Fruit fly (Drosophila melanogaster) whole organism, embryonic: Measurements from ENCODE around the gene Hph.

ENCODE experiments used
- Bdp1 ChIP-seq: fragments of 200-800 bp; sonication (Bioruptor generic); optimal IDR thresholded peaks from 3 replicates; lab custom pipeline; 2016; ENCODE audit warnings: missing biosample characterization, missing genetic modification characterization
- CG10321 ChIP-seq: fragments of 200-800 bp; sonication (Bioruptor generic); IDR thresholded peaks from 2 replicates; pipeline ENCODE4 v1.3.6; 2022; ENCODE audit warnings: missing biosample characterization, missing genetic modification characterization
- CG10366 ChIP-seq: fragments of 200-800 bp; sonication (Bioruptor generic); IDR thresholded peaks from 2 replicates; pipeline ENCODE4 v1.3.6; 2022; ENCODE audit warnings: missing biosample characterization, missing genetic modification characterization
- CG10431 ChIP-seq: fragments of 200-800 bp; sonication (Bioruptor generic); optimal IDR thresholded peaks from 3 replicates; lab custom pipeline; 2018; ENCODE audit warnings: missing biosample characterization, mild to moderate bottlenecking, missing genetic modification characterization
- CG11085 ChIP-seq: fragments of 200-800 bp; sonication (Bioruptor generic); IDR thresholded peaks from 2 replicates; pipeline ENCODE4 v1.3.6; 2022; ENCODE audit warnings: missing biosample characterization, missing genetic modification characterization
- CG11247 ChIP-seq: fragments of 200-800 bp; sonication (Bioruptor generic); IDR thresholded peaks from 2 replicates; pipeline ENCODE4 v1.3.6; 2022; ENCODE audit warnings: missing biosample characterization, missing genetic modification characterization
- CG11695 ChIP-seq: fragments of 200-800 bp; sonication (Bioruptor generic); IDR thresholded peaks from 3 replicates; pipeline ENCODE4 v1.3.6; 2022; ENCODE audit warnings: missing biosample characterization, missing genetic modification characterization
- CG14860 ChIP-seq: fragments of 200-800 bp; sonication (Bioruptor generic); IDR thresholded peaks from 3 replicates; pipeline ENCODE4 v1.3.6; 2022; ENCODE audit warnings: missing biosample characterization, missing genetic modification characterization; ENCODE audit not compliant: partially characterized antibody
- CG16779 ChIP-seq: fragments of 200-800 bp; sonication (Bioruptor generic); IDR thresholded peaks from 2 replicates; pipeline ENCODE4 v1.3.6; 2022; ENCODE audit warnings: missing biosample characterization, missing genetic modification characterization
- CG17612 ChIP-seq: fragments of 200-800 bp; sonication (Bioruptor generic); IDR thresholded peaks from 2 replicates; pipeline ENCODE4 v1.3.6; 2022; ENCODE audit warnings: missing biosample characterization, missing genetic modification characterization
- CG2129 ChIP-seq: fragments of 200-800 bp; sonication (Bioruptor generic); IDR thresholded peaks from 2 replicates; pipeline ENCODE4 v1.3.6; 2022; ENCODE audit warnings: missing biosample characterization, missing genetic modification characterization; ENCODE audit not compliant: partially characterized antibody
- CG31441 ChIP-seq: fragments of 200-800 bp; sonication (Bioruptor generic); IDR thresholded peaks from 2 replicates; pipeline ENCODE4 v1.3.6; 2022; ENCODE audit warnings: missing biosample characterization, missing genetic modification characterization
- CG3726 ChIP-seq: fragments of 200-800 bp; sonication (Bioruptor generic); IDR thresholded peaks from 3 replicates; pipeline ENCODE4, ENCODE4 v1.3.6; 2022; ENCODE audit warnings: missing biosample characterization, missing genetic modification characterization
- CG4282 ChIP-seq: fragments of 200-800 bp; sonication (Bioruptor generic); optimal IDR thresholded peaks from 2 replicates; lab custom pipeline; 2016; ENCODE audit warnings: missing biosample characterization, missing genetic modification characterization
- CG43689 ChIP-seq: fragments of 200-800 bp; sonication (Bioruptor generic); IDR thresholded peaks from 2 replicates; pipeline ENCODE4 v1.3.6; 2022; ENCODE audit warnings: missing biosample characterization, missing genetic modification characterization
- CG8281 ChIP-seq: fragments of 200-800 bp; sonication (Bioruptor generic); optimal IDR thresholded peaks from 2 replicates; lab custom pipeline; 2018; ENCODE audit warnings: missing biosample characterization, mild to moderate bottlenecking, missing genetic modification characterization, moderate library complexity
- CG8388 ChIP-seq: fragments of 200-800 bp; sonication (Bioruptor generic); optimal IDR thresholded peaks from 2 replicates; lab custom pipeline; 2019; ENCODE audit warnings: missing biosample characterization, mild to moderate bottlenecking, missing genetic modification characterization, moderate library complexity
- CG8944 ChIP-seq: fragments of 200-800 bp; sonication (Bioruptor generic); optimal IDR thresholded peaks from 3 replicates; lab custom pipeline; 2016; ENCODE audit warnings: missing biosample characterization, missing genetic modification characterization
- CG9215 ChIP-seq: fragments of 200-800 bp; sonication (Bioruptor generic); IDR thresholded peaks from 2 replicates; pipeline ENCODE4 v1.3.6; 2022; ENCODE audit warnings: missing biosample characterization, missing genetic modification characterization
- CTCF ChIP-seq: fragments of 200-800 bp; sonication (Bioruptor generic); optimal IDR thresholded peaks from 2 replicates; lab custom pipeline; 2017; ENCODE audit warnings: missing biosample characterization, mild to moderate bottlenecking, missing genetic modification characterization, moderate library complexity
- D19A ChIP-seq: fragments of 200-800 bp; optimal IDR thresholded peaks from 3 replicates; lab custom pipeline; 2019; ENCODE audit warnings: missing biosample characterization, mild to moderate bottlenecking, missing genetic modification characterization, moderate library complexity
- Doc2 ChIP-seq: fragments of 200-800 bp; sonication (Bioruptor generic); IDR thresholded peaks from 2 replicates; pipeline ENCODE4 v1.3.6; 2022; ENCODE audit warnings: missing biosample characterization, missing genetic modification characterization
- E2f2 ChIP-seq: fragments of 200-800 bp; sonication (Bioruptor generic); IDR thresholded peaks from 2 replicates; pipeline ENCODE4 v1.3.6; 2022; ENCODE audit warnings: missing biosample characterization, missing genetic modification characterization
- Eip74EF ChIP-seq, 2 experiments: fragments of 200-800 bp in 1 of 2; fragments of >200 bp in 1 of 2; sonication (Bioruptor generic) in 1 of 2; optimal IDR thresholded peaks; 2 replicates each; lab custom pipeline; 2017 to 2019; ENCODE audit warnings: missing biosample characterization in 2 of 2, missing genetic modification characterization in 2 of 2, mild to moderate bottlenecking in 1 of 2, moderate library complexity in 1 of 2
- Gsc ChIP-seq: fragments of 200-800 bp; sonication (Bioruptor generic); IDR thresholded peaks from 2 replicates; pipeline ENCODE4 v1.3.6; 2022; ENCODE audit warnings: missing biosample characterization, missing genetic modification characterization
- Hmr ChIP-seq: fragments of 200-800 bp; sonication (Bioruptor generic); optimal IDR thresholded peaks from 3 replicates; lab custom pipeline; 2017; ENCODE audit warnings: mild to moderate bottlenecking, missing biosample characterization, missing genetic modification reagents, missing genetic modification characterization
- Hr51 ChIP-seq, 2 experiments: fragments of 200-800 bp; sonication (Bioruptor generic); optimal IDR thresholded peaks; 2 replicates in 1 of 2; 3 replicates in 1 of 2; lab custom pipeline; 2016 to 2018; ENCODE audit warnings: missing biosample characterization in 2 of 2, missing genetic modification characterization in 2 of 2, mild to moderate bottlenecking in 1 of 2, moderate library complexity in 1 of 2
- Lim3 ChIP-seq: fragments of 200-800 bp; sonication (Bioruptor generic); IDR thresholded peaks from 2 replicates; pipeline ENCODE4 v1.3.6; 2022; ENCODE audit warnings: missing biosample characterization, missing genetic modification characterization
- PHDP ChIP-seq: fragments of 200-800 bp; sonication (Bioruptor generic); optimal IDR thresholded peaks from 3 replicates; lab custom pipeline; 2018; ENCODE audit warnings: missing biosample characterization, mild to moderate bottlenecking, missing genetic modification characterization, moderate library complexity
- Ptx1 ChIP-seq: fragments of 200-800 bp; sonication (Bioruptor generic); IDR thresholded peaks from 2 replicates; pipeline ENCODE4 v1.3.6; 2022; ENCODE audit warnings: missing biosample characterization, missing genetic modification characterization
- ac ChIP-seq: fragments of 200-800 bp; sonication (Bioruptor generic); optimal IDR thresholded peaks from 3 replicates; lab custom pipeline; 2017; ENCODE audit warnings: missing biosample characterization, mild to moderate bottlenecking, missing genetic modification characterization
- bcd ChIP-seq: fragments of 200-800 bp; sonication (Bioruptor generic); optimal IDR thresholded peaks from 2 replicates; lab custom pipeline; 2017; ENCODE audit warnings: missing biosample characterization, mild to moderate bottlenecking, missing genetic modification characterization
- caup ChIP-seq: fragments of 200-800 bp; sonication (Bioruptor generic); optimal IDR thresholded peaks from 3 replicates; lab custom pipeline; 2017; ENCODE audit warnings: missing biosample characterization, mild to moderate bottlenecking, missing genetic modification characterization, moderate library complexity; ENCODE audit not compliant: severe bottlenecking
- ci ChIP-seq: fragments of 200-800 bp; sonication (Bioruptor generic); IDR thresholded peaks from 3 replicates; pipeline ENCODE4 v1.3.6; 2022; ENCODE audit warnings: missing biosample characterization, missing genetic modification characterization
- dimm ChIP-seq: fragments of 200-800 bp; sonication (Bioruptor generic); IDR thresholded peaks from 2 replicates; pipeline ENCODE4 v1.3.6; 2022; ENCODE audit warnings: missing biosample characterization, missing genetic modification characterization
- disco-r ChIP-seq: fragments of 200-800 bp; sonication (Bioruptor generic); optimal IDR thresholded peaks from 2 replicates; lab custom pipeline; 2016; ENCODE audit warnings: missing biosample characterization, missing genetic modification characterization
- ems ChIP-seq: fragments of 200-800 bp; sonication (Bioruptor generic); optimal IDR thresholded peaks from 3 replicates; lab custom pipeline; 2016; ENCODE audit warnings: missing biosample characterization, missing genetic modification characterization
- eve ChIP-seq, 2 experiments: fragments of >200 bp; optimal IDR thresholded peaks; 2 replicates each; lab custom pipeline; 2017; ENCODE audit warnings: missing biosample characterization in 2 of 2, missing genetic modification characterization in 2 of 2
- gsb-n ChIP-seq: fragments of 200-800 bp; sonication (Bioruptor generic); optimal IDR thresholded peaks from 3 replicates; lab custom pipeline; 2018; ENCODE audit warnings: missing biosample characterization, mild to moderate bottlenecking, missing genetic modification characterization
- jing ChIP-seq: fragments of 200-800 bp; sonication (Bioruptor generic); optimal IDR thresholded peaks from 2 replicates; lab custom pipeline; 2018; ENCODE audit warnings: missing biosample characterization, mild to moderate bottlenecking, missing genetic modification characterization
- knrl ChIP-seq: fragments of 200-800 bp; sonication (Bioruptor generic); IDR thresholded peaks from 3 replicates; pipeline ENCODE4 v1.3.6; 2022; ENCODE audit warnings: missing biosample characterization, missing genetic modification characterization; ENCODE audit not compliant: partially characterized antibody
- p53 ChIP-seq: fragments of 200-800 bp; sonication (Bioruptor generic); optimal IDR thresholded peaks from 2 replicates; lab custom pipeline; 2016; ENCODE audit warnings: missing biosample characterization, missing genetic modification characterization
- pnt ChIP-seq: fragments of 200-800 bp; sonication (Bioruptor generic); optimal IDR thresholded peaks from 3 replicates; lab custom pipeline; 2016; ENCODE audit warnings: missing biosample characterization, missing genetic modification characterization
- pros ChIP-seq: fragments of 200-800 bp; sonication (Bioruptor generic); optimal IDR thresholded peaks from 3 replicates; lab custom pipeline; 2019; ENCODE audit warnings: missing biosample characterization, mild to moderate bottlenecking, missing genetic modification characterization, moderate library complexity
- sd ChIP-seq: fragments of 200-800 bp; sonication (Bioruptor generic); optimal IDR thresholded peaks from 3 replicates; lab custom pipeline; 2018; ENCODE audit warnings: missing biosample characterization, mild to moderate bottlenecking, missing genetic modification characterization, moderate library complexity
- sug ChIP-seq: fragments of 200-800 bp; optimal IDR thresholded peaks from 2 replicates; lab custom pipeline; 2019; ENCODE audit warnings: missing biosample characterization, mild to moderate bottlenecking, missing genetic modification characterization, moderate library complexity
- tgo ChIP-seq: fragments of 200-800 bp; sonication (Bioruptor generic); IDR thresholded peaks from 3 replicates; pipeline ENCODE4 v1.3.6; 2022; ENCODE audit warnings: missing biosample characterization, missing genetic modification characterization
- ttk ChIP-seq: fragments of 200-800 bp; sonication (Bioruptor generic); IDR thresholded peaks from 2 replicates; pipeline ENCODE4 v2.1.2; 2022; ENCODE audit warnings: missing biosample characterization, missing genetic modification characterization

The Hph gene

DNA sequence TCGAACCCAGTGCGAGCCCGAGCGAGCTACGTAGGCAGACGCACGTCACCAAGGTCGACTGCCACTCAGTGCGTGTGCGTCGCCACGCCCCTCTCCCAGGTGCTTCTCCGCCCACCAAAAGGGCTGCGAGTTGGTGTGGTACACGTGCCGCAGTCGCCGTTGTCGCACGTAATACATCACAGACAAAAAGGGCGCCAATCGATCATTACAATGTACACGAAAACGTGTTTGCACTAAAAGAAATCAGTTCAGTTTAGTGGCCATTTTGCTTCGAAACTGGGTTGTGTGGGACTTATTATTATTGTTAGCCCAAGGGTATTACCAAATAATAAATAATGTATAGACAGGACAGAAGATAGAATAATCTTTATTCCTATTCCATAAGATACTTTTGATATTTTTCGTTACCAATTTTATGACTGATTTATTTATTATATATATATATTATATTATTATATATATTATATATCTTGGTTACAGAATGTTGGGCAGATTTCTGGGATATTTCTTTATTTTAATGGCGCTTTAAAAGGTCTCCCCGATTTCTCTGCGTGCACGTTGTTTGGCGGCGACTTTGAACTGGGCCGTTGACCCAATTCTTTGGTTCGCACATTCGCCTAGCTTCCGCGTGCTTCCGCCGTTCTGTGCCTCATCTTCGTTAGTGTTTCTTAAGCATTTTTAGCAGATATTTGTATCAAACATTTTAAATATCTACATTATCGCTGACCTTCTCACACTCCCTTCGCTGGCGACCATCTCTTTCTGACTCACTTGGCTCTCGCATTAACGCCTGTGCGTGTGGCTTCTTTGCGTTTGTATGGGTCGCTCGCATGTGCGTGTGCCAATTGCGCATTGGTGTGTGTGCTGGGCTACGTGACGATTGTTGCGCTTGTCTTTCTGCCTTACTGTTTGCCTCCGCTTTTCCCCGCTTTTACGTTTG, 6.7 kb downstream of the Hph start (continued):
- peak; percentile 73 for TF ChIP-seq CG8281 (tag; lab: Kevin White, UChicago)
- no peak for TF ChIP-seq knrl (GFP tag; lab: Robert Waterston, UW)
- no peak for TF ChIP-seq Gsc
- no peak for TF ChIP-seq CG2129 (GFP tag; lab: Robert Waterston, UW)
- peak; percentile 61; the same call in 1 of the 3 replicates for TF ChIP-seq ci (GFP tag; lab: Robert Waterston, UW)
- peak; percentile 41 for TF ChIP-seq jing (GFP tag; lab: Kevin White, UChicago)
- 0 out of 2 replicates have a peak, but pooled peaks have one; percentile 42 for TF ChIP-seq CG43689 (GFP tag; lab: Robert Waterston, UW)
- TF ChIP-seq CG11247 (GFP tag; lab: Robert Waterston, UW) = peak; percentile 61; the same call in 1 of the 2 replicates
- no peak for TF ChIP-seq Lim3 (GFP tag; lab: Robert Waterston, UW)
- peak in 1 of 2 experiments; percentile 96 for TF ChIP-seq Eip74EF (GFP tag; optimal IDR thresholded peaks at IDR 0.05; lab: Kevin White, UChicago)
- 0 out of 3 replicates have a peak, but pooled peaks have one; percentile 64 for TF ChIP-seq CG3726 (GFP tag; lab: Robert Waterston, UW)
- no peak for TF ChIP-seq CG16779 (GFP tag; lab: Robert Waterston, UW)
- peak; percentile 78 for TF ChIP-seq gsb-n (tag; lab: Kevin White, UChicago)
- TF ChIP-seq CTCF (GFP tag; lab: Kevin White, UChicago) = peak; percentile 45
- no peak for TF ChIP-seq disco-r (GFP tag; lab: Kevin White, UChicago)
- TF ChIP-seq ttk (GFP tag; lab: Robert Waterston, UW) = peak; percentile 70
- peak; percentile 87 for TF ChIP-seq caup (GFP tag; lab: Kevin White, UChicago)
- peak; percentile 98 for TF ChIP-seq sd
- TF ChIP-seq Hmr = peak; percentile 89
- no peak; the same call in 1 of the 2 replicates for TF ChIP-seq CG9215 (GFP tag; lab: Robert Waterston, UW)
- peak; percentile 86 for TF ChIP-seq D19A (tag; lab: Kevin White, UChicago)
- TF ChIP-seq p53 (GFP tag; lab: Kevin White, UChicago) = no peak
- TF ChIP-seq CG11695 (GFP tag; lab: Robert Waterston, UW) = peak; percentile 90
- TF ChIP-seq PHDP (tag; lab: Kevin White, UChicago) = peak; percentile 89
- TF ChIP-seq CG31441 = peak; percentile 96
- TF ChIP-seq ac (GFP tag; lab: Kevin White, UChicago) = peak; percentile 72
- peak in 1 of 2 experiments; percentile 95 for TF ChIP-seq Hr51 (GFP tag; optimal IDR thresholded peaks at IDR 0.05; lab: Kevin White, UChicago)
- peak; percentile 86 for TF ChIP-seq bcd (GFP tag; lab: Kevin White, UChicago)
- no peak for TF ChIP-seq CG14860 (GFP tag; lab: Robert Waterston, UW)
- TF ChIP-seq Doc2 (GFP tag; lab: Robert Waterston, UW) = no peak
- TF ChIP-seq pros = peak; percentile 36
- peak; percentile 66 for TF ChIP-seq tgo (GFP tag; lab: Robert Waterston, UW)
- TF ChIP-seq CG8388 = peak; percentile 83
- peak; percentile 44 for TF ChIP-seq dimm (GFP tag; lab: Robert Waterston, UW)
- TF ChIP-seq Bdp1 (GFP tag; lab: Kevin White, UChicago) = no peak
- no peak for TF ChIP-seq eve (GFP tag; optimal IDR thresholded peaks at IDR 0.05; lab: Kevin White, UChicago)
- TF ChIP-seq pnt (GFP tag; lab: Kevin White, UChicago) = peak; percentile 5
- no peak for TF ChIP-seq CG4282 (GFP tag; lab: Kevin White, UChicago)
- 0 out of 2 replicates have a peak, but pooled peaks have one; percentile 23 for TF ChIP-seq CG11085 (GFP tag; lab: Robert Waterston, UW)
- TF ChIP-seq ems (GFP tag; lab: Kevin White, UChicago) = no peak
- peak; percentile 83 for TF ChIP-seq Ptx1
- peak; percentile 50 for TF ChIP-seq sug (tag; lab: Kevin White, UChicago)
- TF ChIP-seq CG10321 (GFP tag; lab: Robert Waterston, UW) = peak; percentile 71; the same call in 1 of the 2 replicates
- TF ChIP-seq CG10366 (GFP tag; lab: Robert Waterston, UW) = peak; percentile 51; the same call in 1 of the 2 replicates
- peak; percentile 46 for TF ChIP-seq CG8944 (GFP tag; lab: Kevin White, UChicago)
- TF ChIP-seq E2f2 (GFP tag; lab: Robert Waterston, UW) = peak; percentile 58; the same call in 1 of the 2 replicates
- TF ChIP-seq CG10431 (GFP tag; lab: Kevin White, UChicago) = peak; percentile 13
- 0 out of 2 replicates have a peak, but pooled peaks have one; percentile 4 for TF ChIP-seq CG17612 (GFP tag; lab: Robert Waterston, UW)
